Fruit fly (Drosophila melanogaster) whole organism, embryonic: ENCODE measurements around the gene CG6012.
A peak's percentile ranks its signal among the peaks of the same experiment; 100 is the strongest.

ENCODE experiments used
- B-H1 ChIP-seq: fragments of 200-800 bp; sonication (Bioruptor generic); IDR thresholded peaks from 3 replicates; pipeline ENCODE4 v1.3.6; 2022; ENCODE audit warnings: missing biosample characterization, missing genetic modification characterization
- CG10209 ChIP-seq: fragments of 200-800 bp; sonication (Bioruptor generic); optimal IDR thresholded peaks from 3 replicates; lab custom pipeline; 2017; ENCODE audit warnings: missing biosample characterization, mild to moderate bottlenecking, missing genetic modification characterization, missing genetic modification reagents
- CG10431 ChIP-seq: fragments of 200-800 bp; sonication (Bioruptor generic); optimal IDR thresholded peaks from 3 replicates; lab custom pipeline; 2018; ENCODE audit warnings: missing biosample characterization, mild to moderate bottlenecking, missing genetic modification characterization
- CG13296 ChIP-seq: fragments of 200-800 bp; sonication (Bioruptor generic); optimal IDR thresholded peaks from 3 replicates; lab custom pipeline; 2018; ENCODE audit warnings: missing biosample characterization, mild to moderate bottlenecking, missing genetic modification characterization
- CG13894 ChIP-seq: fragments of 200-800 bp; sonication (Bioruptor generic); optimal IDR thresholded peaks from 3 replicates; lab custom pipeline; 2018; ENCODE audit warnings: missing biosample characterization, mild to moderate bottlenecking, missing genetic modification characterization, moderate library complexity
- CG17385 ChIP-seq: fragments of 200-800 bp; sonication (Bioruptor generic); optimal IDR thresholded peaks from 3 replicates; lab custom pipeline; 2018; ENCODE audit warnings: missing biosample characterization, mild to moderate bottlenecking, missing genetic modification characterization
- CG2116 ChIP-seq: fragments of 200-800 bp; sonication (Bioruptor generic); optimal IDR thresholded peaks from 3 replicates; lab custom pipeline; 2018; ENCODE audit warnings: missing biosample characterization, mild to moderate bottlenecking, missing genetic modification characterization
- CG2199 ChIP-seq: fragments of 200-800 bp; sonication (Bioruptor generic); IDR thresholded peaks from 3 replicates; pipeline ENCODE4 v1.3.6; 2022; ENCODE audit warnings: missing biosample characterization, missing genetic modification characterization
- CG2678 ChIP-seq: fragments of 200-800 bp; sonication (Bioruptor generic); optimal IDR thresholded peaks from 3 replicates; lab custom pipeline; 2019; ENCODE audit warnings: missing biosample characterization, mild to moderate bottlenecking, missing genetic modification characterization, moderate library complexity
- CG2712 ChIP-seq: fragments of 200-800 bp; optimal IDR thresholded peaks from 3 replicates; lab custom pipeline; 2019; ENCODE audit warnings: missing biosample characterization, mild to moderate bottlenecking, missing genetic modification characterization, moderate library complexity
- CG33557 ChIP-seq: fragments of 200-800 bp; sonication (Bioruptor generic); optimal IDR thresholded peaks from 2 replicates; lab custom pipeline; 2019; ENCODE audit warnings: missing biosample characterization, mild to moderate bottlenecking, missing genetic modification characterization, moderate library complexity
- CG4360 ChIP-seq: fragments of 200-800 bp; sonication (Bioruptor generic); IDR thresholded peaks from 2 replicates; pipeline ENCODE4 v1.3.6; 2022; ENCODE audit warnings: missing biosample characterization, missing genetic modification characterization
- CG6689 ChIP-seq: fragments of 200-800 bp; sonication (Bioruptor generic); IDR thresholded peaks from 2 replicates; pipeline ENCODE4 v1.3.6; 2022; ENCODE audit warnings: missing biosample characterization, missing genetic modification characterization
- CG6854 ChIP-seq: fragments of 200-800 bp; sonication (Bioruptor generic); optimal IDR thresholded peaks from 3 replicates; lab custom pipeline; 2017; ENCODE audit warnings: missing biosample characterization, mild to moderate bottlenecking, missing genetic modification characterization
- CG9727 ChIP-seq: fragments of 200-800 bp; sonication (Bioruptor generic); optimal IDR thresholded peaks from 3 replicates; lab custom pipeline; 2017; ENCODE audit warnings: missing biosample characterization, mild to moderate bottlenecking, missing genetic modification characterization
- CTCF ChIP-seq: fragments of 200-800 bp; sonication (Bioruptor generic); optimal IDR thresholded peaks from 2 replicates; lab custom pipeline; 2017; ENCODE audit warnings: missing biosample characterization, mild to moderate bottlenecking, missing genetic modification characterization, moderate library complexity
- E2f2 ChIP-seq: fragments of 200-800 bp; sonication (Bioruptor generic); IDR thresholded peaks from 2 replicates; pipeline ENCODE4 v1.3.6; 2022; ENCODE audit warnings: missing biosample characterization, missing genetic modification characterization
- ERR ChIP-seq: fragments of 200-800 bp; sonication (Bioruptor generic); optimal IDR thresholded peaks from 2 replicates; lab custom pipeline; 2016; ENCODE audit warnings: missing biosample characterization, missing genetic modification characterization
- GATAe ChIP-seq: fragments of 200-800 bp; sonication (Bioruptor generic); conservative IDR thresholded peaks from 2 replicates; pipeline ENCODE4 v1.3.6; 2022; ENCODE audit warnings: missing biosample characterization, missing genetic modification characterization
- HLH3B ChIP-seq: fragments of 200-800 bp; sonication (Bioruptor generic); IDR thresholded peaks from 2 replicates; pipeline ENCODE4 v1.3.6; 2022; ENCODE audit warnings: missing biosample characterization, missing genetic modification characterization
- HLHmδ ChIP-seq: fragments of 200-800 bp; sonication (Bioruptor generic); optimal IDR thresholded peaks from 2 replicates; lab custom pipeline; 2018; ENCODE audit warnings: missing biosample characterization, mild to moderate bottlenecking, missing genetic modification characterization, moderate library complexity
- Meics ChIP-seq: fragments of 200-800 bp; sonication (Bioruptor generic); optimal IDR thresholded peaks from 2 replicates; lab custom pipeline; 2017; ENCODE audit warnings: missing biosample characterization, mild to moderate bottlenecking, missing genetic modification characterization
- Myb ChIP-seq: fragments of 200-800 bp; sonication (Bioruptor generic); optimal IDR thresholded peaks from 2 replicates; lab custom pipeline; 2016; ENCODE audit warnings: missing biosample characterization, missing genetic modification characterization
- Oaz ChIP-seq: fragments of 200-800 bp; sonication (Bioruptor generic); IDR thresholded peaks from 2 replicates; pipeline ENCODE4 v1.3.6; 2022; ENCODE audit warnings: missing biosample characterization, missing genetic modification characterization
- Poxn ChIP-seq: fragments of 200-800 bp; sonication (Bioruptor generic); IDR thresholded peaks from 2 replicates; pipeline ENCODE4 v1.3.6; 2022; ENCODE audit warnings: missing biosample characterization, missing genetic modification characterization
- Sry-β ChIP-seq: fragments of 200-800 bp; sonication (Bioruptor generic); optimal IDR thresholded peaks from 2 replicates; lab custom pipeline; 2018; ENCODE audit warnings: missing biosample characterization, mild to moderate bottlenecking, missing genetic modification characterization, moderate library complexity
- al ChIP-seq: fragments of 200-800 bp; sonication (Bioruptor generic); IDR thresholded peaks from 2 replicates; pipeline ENCODE4 v1.3.6; 2022; ENCODE audit warnings: missing biosample characterization, missing genetic modification characterization
- az2 ChIP-seq: fragments of 200-800 bp; sonication (Bioruptor generic); optimal IDR thresholded peaks from 3 replicates; lab custom pipeline; 2016; ENCODE audit warnings: missing biosample characterization, missing genetic modification characterization
- cad ChIP-seq: fragments of >200 bp; optimal IDR thresholded peaks from 2 replicates; lab custom pipeline; 2017; ENCODE audit warnings: missing biosample characterization, missing genetic modification characterization
- cato ChIP-seq: fragments of 200-800 bp; sonication (Bioruptor generic); optimal IDR thresholded peaks from 2 replicates; lab custom pipeline; 2016; ENCODE audit warnings: missing biosample characterization, missing genetic modification characterization, borderline replicate concordance
- danr ChIP-seq: fragments of 200-800 bp; sonication (Bioruptor generic); IDR thresholded peaks from 2 replicates; pipeline ENCODE4 v1.3.6; 2022; ENCODE audit warnings: missing biosample characterization, missing genetic modification characterization
- exex ChIP-seq: fragments of 200-800 bp; sonication (Bioruptor generic); optimal IDR thresholded peaks from 4 replicates; lab custom pipeline; 2018; ENCODE audit warnings: missing biosample characterization, mild to moderate bottlenecking, missing genetic modification characterization, moderate library complexity
- gem ChIP-seq: fragments of 200-800 bp; sonication (Bioruptor generic); optimal IDR thresholded peaks from 2 replicates; lab custom pipeline; 2019; ENCODE audit warnings: missing biosample characterization, mild to moderate bottlenecking, missing genetic modification characterization, moderate library complexity
- grau ChIP-seq: fragments of 200-800 bp; optimal IDR thresholded peaks from 3 replicates; lab custom pipeline; 2019; ENCODE audit warnings: missing biosample characterization, mild to moderate bottlenecking, missing genetic modification characterization, moderate library complexity
- grn ChIP-seq: fragments of 200-800 bp; sonication (Bioruptor generic); optimal IDR thresholded peaks from 3 replicates; lab custom pipeline; 2017; ENCODE audit warnings: missing biosample characterization, missing genetic modification characterization
- hkb ChIP-seq, 2 experiments: fragments of 200-800 bp in 1 of 2; fragments of >200 bp in 1 of 2; sonication (Bioruptor generic) in 1 of 2; IDR thresholded peaks in 1 of 2; optimal IDR thresholded peaks in 1 of 2; 2 replicates each; pipeline versions ENCODE4 v1.3.6 to Lab custom; 2017 to 2022; ENCODE audit warnings: missing biosample characterization in 1 of 2, missing genetic modification characterization in 1 of 2
- onecut ChIP-seq: fragments of 200-800 bp; sonication (Bioruptor generic); IDR thresholded peaks from 2 replicates; pipeline ENCODE4 v1.3.6; 2022; ENCODE audit warnings: missing biosample characterization, missing genetic modification characterization
- org-1 ChIP-seq: fragments of 200-800 bp; sonication (Bioruptor generic); optimal IDR thresholded peaks from 2 replicates; lab custom pipeline; 2017; ENCODE audit warnings: missing biosample characterization, missing genetic modification characterization
- peb ChIP-seq: fragments of 200-800 bp; sonication (Bioruptor generic); IDR thresholded peaks from 2 replicates; pipeline ENCODE4 v1.3.6; 2022; ENCODE audit warnings: missing biosample characterization, missing genetic modification characterization
- phol ChIP-seq: fragments of 200-800 bp; sonication (Bioruptor generic); optimal IDR thresholded peaks from 3 replicates; lab custom pipeline; 2018; ENCODE audit warnings: missing biosample characterization, mild to moderate bottlenecking, missing genetic modification characterization, moderate library complexity
- pita ChIP-seq: fragments of 200-800 bp; sonication (Bioruptor generic); optimal IDR thresholded peaks from 2 replicates; lab custom pipeline; 2017; ENCODE audit warnings: missing biosample characterization, mild to moderate bottlenecking, missing genetic modification characterization
- pum ChIP-seq: fragments of 200-800 bp; sonication (Bioruptor generic); optimal IDR thresholded peaks from 2 replicates; lab custom pipeline; 2016; ENCODE audit warnings: missing biosample characterization, missing genetic modification characterization
- pzg ChIP-seq: fragments of 200-800 bp; sonication (Bioruptor generic); optimal IDR thresholded peaks from 3 replicates; lab custom pipeline; 2018; ENCODE audit warnings: missing biosample characterization, mild to moderate bottlenecking, missing genetic modification characterization, moderate library complexity
- row ChIP-seq: fragments of 200-800 bp; sonication (Bioruptor generic); IDR thresholded peaks from 3 replicates; pipeline ENCODE4 v1.3.6; 2022; ENCODE audit warnings: missing biosample characterization, missing genetic modification characterization
- seq ChIP-seq: fragments of 200-800 bp; sonication (Bioruptor generic); IDR thresholded peaks from 2 replicates; pipeline ENCODE4 v1.3.6; 2022; ENCODE audit warnings: missing biosample characterization, missing genetic modification characterization
- stwl ChIP-seq: fragments of 200-800 bp; sonication (Bioruptor generic); optimal IDR thresholded peaks from 3 replicates; lab custom pipeline; 2018; ENCODE audit warnings: missing biosample characterization, mild to moderate bottlenecking, missing genetic modification characterization, moderate library complexity
- tgo ChIP-seq: fragments of 200-800 bp; sonication (Bioruptor generic); IDR thresholded peaks from 3 replicates; pipeline ENCODE4 v1.3.6; 2022; ENCODE audit warnings: missing biosample characterization, missing genetic modification characterization
- unpg ChIP-seq: fragments of 200-800 bp; sonication (Bioruptor generic); optimal IDR thresholded peaks from 3 replicates; lab custom pipeline; 2018; ENCODE audit warnings: missing biosample characterization, mild to moderate bottlenecking, missing genetic modification characterization, moderate library complexity
- wor ChIP-seq: fragments of 200-800 bp; sonication (Bioruptor generic); IDR thresholded peaks from 2 replicates; pipeline ENCODE4 v1.3.6; 2022; ENCODE audit warnings: missing biosample characterization, missing genetic modification characterization

The CG6012 gene

dm6 chr2L:16852318-16852932 lies 8.9 kb downstream of the CG6012 start, which contains the start of gene CG31810 (continued):
- no peak for TF ChIP-seq CG9727 (GFP tag; lab: Kevin White, UChicago)
- TF ChIP-seq CG6854 (GFP tag; lab: Kevin White, UChicago), result no peak
- peak; percentile 43 for TF ChIP-seq row (GFP tag; lab: Robert Waterston, UW)
- TF ChIP-seq gem (tag; lab: Kevin White, UChicago), result peak; percentile 41
- no peak for TF ChIP-seq CG6689
- TF ChIP-seq CG10209 (GFP tag; lab: Kevin White, UChicago), result no peak
- no peak for TF ChIP-seq tgo (GFP tag; lab: Robert Waterston, UW)
- TF ChIP-seq grau (tag; lab: Kevin White, UChicago), result peak; percentile 17
- peak; percentile 30 for TF ChIP-seq CG2678
- peak; percentile 31 for TF ChIP-seq CTCF (GFP tag; lab: Kevin White, UChicago)
- peak; percentile 35 for TF ChIP-seq unpg (GFP tag; lab: Kevin White, UChicago)
- peak; percentile 2 for TF ChIP-seq phol (tag; lab: Kevin White, UChicago)
- TF ChIP-seq CG2712 (tag; lab: Kevin White, UChicago), result peak; percentile 17

DNA sequence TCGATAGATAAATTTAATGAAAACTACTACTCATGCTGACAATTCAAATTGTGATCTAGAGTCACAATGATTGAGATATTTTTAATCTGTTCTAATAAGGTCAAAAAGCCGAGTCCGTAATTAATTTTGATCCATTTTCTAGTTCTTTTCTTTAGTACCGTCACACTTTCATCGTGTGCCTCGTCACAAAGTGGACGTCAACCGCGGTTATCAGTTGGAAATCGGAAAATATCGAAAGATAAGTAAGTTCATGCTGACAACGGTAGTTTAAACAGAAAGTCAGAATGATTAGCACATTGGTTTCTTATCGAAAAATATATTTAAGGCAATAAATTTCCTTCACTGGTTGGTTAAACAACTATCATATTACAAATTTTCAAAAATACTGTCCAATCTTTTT lies 10.8 kb downstream of the CG6012 start:
- no peak for TF ChIP-seq pzg (GFP tag; lab: Kevin White, UChicago)
- peak; percentile 90 for TF ChIP-seq Meics (GFP tag; lab: Kevin White, UChicago)
- TF ChIP-seq GATAe (GFP tag; lab: Robert Waterston, UW), result 0 out of 2 replicates have a peak, but pooled peaks have one; percentile 15
- no peak for TF ChIP-seq CG13296
- no peak for TF ChIP-seq peb (GFP tag; lab: Robert Waterston, UW)
- TF ChIP-seq exex (tag; lab: Kevin White, UChicago), result peak; percentile 35
- TF ChIP-seq CG2116 (GFP tag; lab: Kevin White, UChicago), result no peak
- no peak for TF ChIP-seq cato
- TF ChIP-seq az2 (GFP tag; lab: Kevin White, UChicago), result no peak
- no peak for TF ChIP-seq al (GFP tag; lab: Robert Waterston, UW)
- no peak for TF ChIP-seq org-1
- no peak for TF ChIP-seq cad (GFP tag; lab: Kevin White, UChicago)
- TF ChIP-seq HLHmδ (GFP tag; lab: Kevin White, UChicago), result no peak
- TF ChIP-seq CG17385 (GFP tag; lab: Kevin White, UChicago), result no peak
- TF ChIP-seq B-H1 (GFP tag; lab: Robert Waterston, UW), result no peak
- TF ChIP-seq danr, result no peak
- TF ChIP-seq Oaz, result no peak
- TF ChIP-seq wor (GFP tag; lab: Robert Waterston, UW), result no peak
- no peak for TF ChIP-seq Poxn (GFP tag; lab: Robert Waterston, UW)
- TF ChIP-seq CG13894 (tag; lab: Kevin White, UChicago), result no peak
- no peak for TF ChIP-seq ERR (GFP tag; lab: Kevin White, UChicago)
- no peak for TF ChIP-seq seq (GFP tag; lab: Robert Waterston, UW)
- peak; percentile 51 for TF ChIP-seq grn (GFP tag; lab: Kevin White, UChicago)
- TF ChIP-seq hkb (optimal IDR thresholded peaks at IDR 0.05; lab: Kevin White, UChicago), result no peak
- no peak for TF ChIP-seq hkb (GFP tag; IDR thresholded peaks at IDR 0.05; lab: Robert Waterston, UW)

DNA sequence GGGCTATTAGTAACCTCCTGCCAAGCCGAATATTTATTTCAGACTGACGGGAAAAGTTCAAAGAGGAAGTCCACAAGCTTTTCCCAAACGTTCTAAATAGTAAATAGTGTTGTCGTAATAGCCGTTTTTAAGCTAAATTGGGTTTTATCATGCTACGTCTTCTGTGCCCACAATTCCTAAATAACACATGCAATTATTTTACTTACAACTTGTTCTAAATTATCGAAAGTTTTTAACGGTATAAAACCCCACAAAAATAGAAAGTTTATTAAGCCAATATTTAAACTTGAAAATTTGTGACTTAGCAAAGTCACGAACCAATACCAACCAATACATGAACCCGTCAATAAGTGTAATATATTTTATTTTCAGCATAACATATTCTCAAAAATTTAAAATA lies 12.6 kb downstream of the CG6012 start, which contains the start of gene CG13284:
Gene CG13284, minus strand, starts transcription at position 47 of the 400 bp plus-strand sequence.
- TF ChIP-seq onecut (GFP tag; lab: Robert Waterston, UW) (peak; percentile 87), row (GFP tag; lab: Robert Waterston, UW) (peak; percentile 57; the same call in 2 of the 3 replicates), pzg (GFP tag; lab: Kevin White, UChicago) (no peak), exex (tag; lab: Kevin White, UChicago) (peak; percentile 1), CG33557 (GFP tag; lab: Kevin White, UChicago) (no peak), Myb (GFP tag; lab: Kevin White, UChicago) (peak; percentile 13), E2f2 (GFP tag; lab: Robert Waterston, UW) (peak; percentile 15; the same call in 1 of the 2 replicates), CTCF (GFP tag; lab: Kevin White, UChicago) (peak; percentile 46), CG10431 (no peak), CG4360 (GFP tag; lab: Robert Waterston, UW) (no peak), pum (GFP tag; lab: Kevin White, UChicago) (no peak), pita (GFP tag; lab: Kevin White, UChicago) (peak; percentile 28), HLH3B (GFP tag; lab: Robert Waterston, UW) (0 out of 2 replicates have a peak, but pooled peaks have one; percentile 8), stwl (tag; lab: Kevin White, UChicago) (peak; percentile 22), gem (tag; lab: Kevin White, UChicago) (peak; percentile 1), Sry-β (GFP tag; lab: Kevin White, UChicago) (peak; percentile 82), CG2199 (GFP tag; lab: Robert Waterston, UW) (0 out of 3 replicates have a peak, but pooled peaks have one; percentile 53)
